Fruit fly (Drosophila melanogaster): ENCODE data around the gene Ssu72.

The Ssu72 gene

DNA sequence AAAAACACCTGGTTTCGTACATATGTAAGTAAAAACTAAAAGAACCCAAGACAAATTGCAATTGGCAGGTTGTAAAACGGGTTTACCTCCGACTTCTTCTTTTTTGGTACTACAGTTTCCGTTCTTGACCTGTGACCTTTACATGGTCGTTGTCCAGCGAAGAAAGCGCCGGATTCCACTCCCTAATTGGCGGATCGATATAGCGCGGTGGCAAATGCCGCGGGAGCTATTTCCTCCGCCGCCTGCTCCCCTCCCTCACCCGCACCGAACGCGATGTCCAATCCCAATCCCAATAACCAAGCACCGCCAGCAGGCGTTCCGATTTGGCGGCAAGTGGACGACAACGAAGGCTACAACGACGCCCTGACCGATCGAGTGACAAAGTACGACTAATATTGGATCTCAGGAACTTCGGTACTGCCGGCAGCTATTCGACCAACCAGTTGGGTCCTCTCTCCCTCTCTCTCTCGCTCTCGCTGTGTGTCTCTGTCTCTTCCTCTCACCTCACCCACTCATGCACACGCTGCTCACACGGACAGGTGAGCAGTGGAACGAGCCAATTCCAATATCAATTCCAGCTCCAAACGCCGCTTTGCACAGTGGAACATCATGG, 1.7 kb upstream of the Ssu72 start (continued):
- TF ChIP-seq CG11762 (GFP tag; optimal IDR thresholded peaks at IDR 0.05; ENCODE audit: insufficient read depth) = no peak

DNA sequence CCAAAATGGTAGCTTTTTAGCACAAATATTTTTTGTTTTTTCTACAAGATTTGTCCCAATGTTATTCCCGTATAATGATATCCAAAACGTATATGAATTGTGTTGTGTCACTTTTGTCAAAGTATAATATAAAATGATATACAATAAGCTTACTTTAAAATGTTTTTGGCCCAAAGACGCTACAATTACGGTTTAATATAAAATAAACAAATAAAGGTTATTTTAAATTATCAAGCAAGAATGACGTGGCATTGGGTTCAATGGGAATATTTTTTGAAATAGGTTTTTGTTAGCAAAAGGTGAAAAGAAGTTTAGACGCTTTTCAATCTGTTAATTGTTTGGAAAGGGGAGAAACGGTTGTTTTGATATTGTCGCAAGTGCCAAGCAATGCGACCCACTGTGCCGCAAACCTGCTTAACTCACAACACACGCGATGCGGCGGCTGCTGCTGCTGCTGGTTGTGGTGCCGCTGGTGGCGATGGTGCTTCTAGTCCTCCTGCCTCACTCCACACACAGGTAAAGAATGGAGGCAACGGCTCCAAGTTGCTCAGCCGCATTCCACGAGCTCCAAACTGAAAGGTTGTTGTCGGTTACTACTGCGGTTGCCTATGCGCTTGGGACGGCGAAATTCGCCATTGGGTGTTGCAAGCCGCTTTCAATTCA, 1.0 kb upstream of the Ssu72 start:
- TF ChIP-seq dsx (GFP tag; optimal IDR thresholded peaks at IDR 0.05; ENCODE audit: poor library complexity, severe bottlenecking) (no peak), esn (GFP tag; optimal IDR thresholded peaks at IDR 0.05) (peak; percentile 66), CG4318 (GFP tag; optimal IDR thresholded peaks at IDR 0.05) (no peak), Smox (GFP tag; optimal IDR thresholded peaks at IDR 0.05) (peak; percentile 71), Hr39 (GFP tag; optimal IDR thresholded peaks at IDR 0.05) (peak; percentile 49), CG34406 (GFP tag; optimal IDR thresholded peaks at IDR 0.05) (peak; percentile 44), CG6792 (GFP tag; optimal IDR thresholded peaks at IDR 0.05) (peak; percentile 50), lz (GFP tag; optimal IDR thresholded peaks at IDR 0.05) (peak; percentile 55), CG32006 (GFP tag; optimal IDR thresholded peaks at IDR 0.05) (peak; percentile 78), Lpt (GFP tag; optimal IDR thresholded peaks at IDR 0.05) (no peak), Eip93F (GFP tag; optimal IDR thresholded peaks at IDR 0.05) (no peak), dac (GFP tag; optimal IDR thresholded peaks at IDR 0.05) (peak; percentile 29), OdsH (GFP tag; optimal IDR thresholded peaks at IDR 0.05) (peak; percentile 43), ss (GFP tag; optimal IDR thresholded peaks at IDR 0.05) (peak; percentile 56 to 57), Gug (GFP tag; IDR thresholded peaks at IDR 0.05) (no peak), fd85E (GFP tag; optimal IDR thresholded peaks at IDR 0.05) (no peak), CG6854 (GFP tag; optimal IDR thresholded peaks at IDR 0.05) (no peak), Ets96B (tag; optimal IDR thresholded peaks at IDR 0.05) (peak; percentile 46), CG9139 (GFP tag; optimal IDR thresholded peaks at IDR 0.05) (peak; percentile 4), CG3032 (tag; optimal IDR thresholded peaks at IDR 0.05) (peak; percentile 50), pdm3 (GFP tag; optimal IDR thresholded peaks at IDR 0.05) (peak; percentile 55), CG6808 (GFP tag; optimal IDR thresholded peaks at IDR 0.05) (peak; percentile 69), CG10631 (GFP tag; optimal IDR thresholded peaks at IDR 0.05) (peak; percentile 40), Met (GFP tag; optimal IDR thresholded peaks at IDR 0.05) (peak; percentile 64), Sox14 (GFP tag; optimal IDR thresholded peaks at IDR 0.05) (no peak), Eip78C (GFP tag) (peak; percentile 91), Sox15 (GFP tag; optimal IDR thresholded peaks at IDR 0.05) (no peak), acj6 (GFP tag; optimal IDR thresholded peaks at IDR 0.05) (no peak), svp (GFP tag) (peak; percentile 75), topi (GFP tag; optimal IDR thresholded peaks at IDR 0.05) (peak; percentile 63), spab (GFP tag; optimal IDR thresholded peaks at IDR 0.05) (peak; percentile 34), fkh (GFP tag; optimal IDR thresholded peaks at IDR 0.05) (no peak), CG6276 (GFP tag; optimal IDR thresholded peaks at IDR 0.05) (peak; percentile 64), CG31627 (GFP tag; optimal IDR thresholded peaks at IDR 0.05) (peak; percentile 7), cyc (GFP tag; optimal IDR thresholded peaks at IDR 0.05) (peak; percentile 24), net (GFP tag; optimal IDR thresholded peaks at IDR 0.05) (peak; percentile 63), CG11294 (GFP tag; IDR thresholded peaks at IDR 0.05) (no peak), CG8632 (GFP tag; optimal IDR thresholded peaks at IDR 0.05) (no peak), CG6163 (GFP tag; IDR thresholded peaks at IDR 0.05) (0 out of 3 replicates have a peak, but pooled peaks have one; percentile 26), CG10669 (GFP tag; optimal IDR thresholded peaks at IDR 0.05) (no peak), CG11762 (GFP tag; optimal IDR thresholded peaks at IDR 0.05; ENCODE audit: insufficient read depth) (peak; percentile 28), Ets21C (GFP tag; optimal IDR thresholded peaks at IDR 0.05) (no peak), CG11902 (GFP tag; optimal IDR thresholded peaks at IDR 0.05) (no peak), vri (GFP tag; optimal IDR thresholded peaks at IDR 0.05) (no peak), Hr38 (GFP tag; optimal IDR thresholded peaks at IDR 0.05) (no peak), Eip75B (GFP tag; optimal IDR thresholded peaks at IDR 0.05) (peak; percentile 35), eg (GFP tag; IDR thresholded peaks at IDR 0.05) (peak; percentile 10; the same call in 1 of the 3 replicates), CG16779 (tag; optimal IDR thresholded peaks at IDR 0.05) (no peak)

All from whole organism, prepupa.